Worm (Caenorhabditis elegans) whole organism, L4 larva: ENCODE data around the gene ifa-1.

Source experiments
- F10B5.3 ChIP-seq: sonication (generic microtip); optimal IDR thresholded peaks from 2 replicates; lab custom pipeline; 2016; ENCODE audit warnings: mild to moderate bottlenecking, missing genetic modification characterization, missing compliant biosample characterization
- F37D6.2 ChIP-seq: sonication (generic microtip); optimal IDR thresholded peaks from 2 replicates; lab custom pipeline; 2016; ENCODE audit warnings: mild to moderate bottlenecking, missing genetic modification characterization, missing compliant biosample characterization
- F49E8.2 ChIP-seq: sonication (generic microtip); optimal IDR thresholded peaks from 2 replicates; lab custom pipeline; 2016; ENCODE audit warnings: missing compliant biosample characterization, mild to moderate bottlenecking, missing genetic modification characterization, borderline replicate concordance
- R02D3.7 ChIP-seq: fragments of 150-350 bp; sonication (generic microtip); optimal IDR thresholded peaks from 3 replicates; lab custom pipeline; 2014; ENCODE audit warnings: missing biosample characterization, missing genetic modification characterization
- Y105C5A.15 ChIP-seq: fragments of 200-800 bp; sonication (Bioruptor generic); IDR thresholded peaks from 2 replicates; pipeline ENCODE4 v1.3.6; 2022; ENCODE audit warnings: missing genetic modification characterization, missing compliant biosample characterization
- Y48G9A.11 ChIP-seq: fragments of 200-800 bp; sonication (Bioruptor generic); IDR thresholded peaks from 2 replicates; pipeline ENCODE4 v1.3.6; 2022; ENCODE audit warnings: missing genetic modification reagents, missing genetic modification characterization, missing compliant biosample characterization
- ZK546.5 ChIP-seq, 2 experiments: sonication (generic microtip); optimal IDR thresholded peaks; 2 replicates each; lab custom pipeline; 2017; ENCODE audit warnings: missing biosample characterization in 2 of 2, missing genetic modification characterization in 2 of 2
- aha-1 ChIP-seq: fragments of 150-350 bp; peaks from one replicate; lab custom pipeline; 2014; ENCODE audit warnings: missing biosample characterization, missing genetic modification characterization
- attf-4 ChIP-seq: sonication (generic microtip); optimal IDR thresholded peaks from 3 replicates; lab custom pipeline; 2017; ENCODE audit warnings: missing biosample characterization, missing genetic modification characterization
- ceh-82 ChIP-seq: sonication (generic microtip); optimal IDR thresholded peaks from 2 replicates; lab custom pipeline; 2017; ENCODE audit warnings: missing biosample characterization, missing genetic modification characterization
- ctbp-1 ChIP-seq: fragments of 200-800 bp; sonication (Bioruptor generic); IDR thresholded peaks from 2 replicates; pipeline ENCODE4 v1.3.6; 2022; ENCODE audit warnings: missing genetic modification reagents, missing genetic modification characterization, missing compliant biosample characterization
- daf-12 ChIP-seq: fragments of 150-350 bp; optimal IDR thresholded peaks from 2 replicates; lab custom pipeline; 2014; ENCODE audit warnings: missing biosample characterization, missing genetic modification reagents, missing genetic modification characterization
- dve-1 ChIP-seq: sonication (generic microtip); optimal IDR thresholded peaks from 2 replicates; lab custom pipeline; 2017; ENCODE audit warnings: antibody characterized with exemption, mild to moderate bottlenecking, missing genetic modification characterization, missing compliant biosample characterization; ENCODE audit not compliant: insufficient read depth
- egl-27 ChIP-seq: sonication (generic microtip); optimal IDR thresholded peaks from 3 replicates; lab custom pipeline; 2017; ENCODE audit warnings: missing biosample characterization, missing genetic modification reagents, missing genetic modification characterization
- hif-1 ChIP-seq, 2 experiments: sonication (generic microtip); optimal IDR thresholded peaks; 2 replicates each; lab custom pipeline; 2016 to 2017; ENCODE audit warnings: missing compliant biosample characterization in 2 of 2, missing genetic modification characterization in 2 of 2, missing genetic modification reagents in 2 of 2, missing genotype in 2 of 2, mild to moderate bottlenecking in 1 of 2
- hlh-11 ChIP-seq: fragments of 200-800 bp; sonication (Bioruptor generic); optimal IDR thresholded peaks from 2 replicates; lab custom pipeline; 2018; ENCODE audit warnings: mild to moderate bottlenecking, missing genetic modification characterization, missing compliant biosample characterization
- hlh-30 ChIP-seq: sonication (generic microtip); optimal IDR thresholded peaks from 2 replicates; lab custom pipeline; 2017; ENCODE audit warnings: antibody characterized with exemption, mild to moderate bottlenecking, missing genetic modification characterization, missing compliant biosample characterization; ENCODE audit not compliant: insufficient read depth
- lim-7 ChIP-seq: fragments of 200-800 bp; sonication (Bioruptor generic); IDR thresholded peaks from 2 replicates; pipeline ENCODE4 v1.3.6; 2022; ENCODE audit warnings: missing genetic modification characterization, missing compliant biosample characterization
- lin-13 ChIP-seq: fragments of 150-350 bp; optimal IDR thresholded peaks from 2 replicates; lab custom pipeline; 2014; ENCODE audit warnings: missing biosample characterization, missing genetic modification reagents, missing genetic modification characterization
- lin-29 ChIP-seq: fragments of 200-800 bp; sonication (Bioruptor generic); IDR thresholded peaks from 2 replicates; pipeline ENCODE4 v1.3.6; 2022; ENCODE audit warnings: missing genetic modification reagents, missing genetic modification characterization, missing compliant biosample characterization
- lin-39 ChIP-seq: fragments of 150-350 bp; optimal IDR thresholded peaks from 2 replicates; lab custom pipeline; 2014; ENCODE audit warnings: missing biosample characterization, missing genetic modification reagents, missing genetic modification characterization
- lsy-2 ChIP-seq, 2 experiments: fragments of 150-350 bp in 1 of 2; sonication (generic microtip) in 1 of 2; optimal IDR thresholded peaks; 2 replicates each; lab custom pipeline; 2014 to 2017; ENCODE audit warnings: missing biosample characterization in 2 of 2, missing genetic modification characterization in 2 of 2
- madf-5 ChIP-seq, 2 experiments: fragments of 200-800 bp; sonication (Bioruptor generic); IDR thresholded peaks; 2 replicates each; pipeline ENCODE4 v1.3.6; 2022; ENCODE audit warnings: missing compliant biosample characterization in 2 of 2, missing genetic modification characterization in 2 of 2
- madf-9 ChIP-seq: fragments of 200-800 bp; sonication (Bioruptor generic); conservative IDR thresholded peaks from 2 replicates; pipeline ENCODE4 v1.3.6; 2022; ENCODE audit warnings: missing genetic modification reagents, missing genetic modification characterization, missing compliant biosample characterization
- mdl-1 ChIP-seq, 2 experiments: fragments of 150-350 bp in 1 of 2; sonication (generic microtip) in 1 of 2; optimal IDR thresholded peaks; 2 replicates each; lab custom pipeline; 2014 to 2017; ENCODE audit warnings: missing biosample characterization in 2 of 2, missing genetic modification characterization in 2 of 2
- mxl-3 ChIP-seq: fragments of 200-800 bp; sonication (Bioruptor generic); optimal IDR thresholded peaks from 2 replicates; lab custom pipeline; 2018; ENCODE audit warnings: mild to moderate bottlenecking, missing genetic modification characterization, missing compliant biosample characterization
- nhr-10 ChIP-seq: fragments of 150-350 bp; optimal IDR thresholded peaks from 2 replicates; lab custom pipeline; 2014; ENCODE audit warnings: missing biosample characterization, missing genetic modification characterization
- nhr-28 ChIP-seq: fragments of 150-350 bp; optimal IDR thresholded peaks from 2 replicates; lab custom pipeline; 2014; ENCODE audit warnings: missing biosample characterization, missing genetic modification characterization
- nhr-41 ChIP-seq: fragments of 200-800 bp; sonication (Bioruptor generic); IDR thresholded peaks from 2 replicates; pipeline ENCODE4 v1.3.6; 2022; ENCODE audit warnings: missing genetic modification reagents, missing genetic modification characterization, missing compliant biosample characterization
- nhr-42 ChIP-seq: fragments of 200-800 bp; sonication (Bioruptor generic); IDR thresholded peaks from 2 replicates; pipeline ENCODE4 v1.3.6; 2022; ENCODE audit warnings: missing genetic modification characterization, missing compliant biosample characterization
- nhr-48 ChIP-seq: sonication (generic microtip); optimal IDR thresholded peaks from 2 replicates; lab custom pipeline; 2016; ENCODE audit warnings: mild to moderate bottlenecking, missing genetic modification characterization, missing compliant biosample characterization
- nhr-6 ChIP-seq: fragments of 150-350 bp; optimal IDR thresholded peaks from 2 replicates; lab custom pipeline; 2014; ENCODE audit warnings: missing biosample characterization, missing genetic modification characterization
- rbr-2 ChIP-seq: sonication (generic microtip); optimal IDR thresholded peaks from 2 replicates; lab custom pipeline; 2016; ENCODE audit warnings: missing genotype, missing genetic modification characterization, missing compliant biosample characterization
- snpc-4 ChIP-seq: fragments of 150-350 bp; optimal IDR thresholded peaks from 2 replicates; lab custom pipeline; 2014; ENCODE audit warnings: missing biosample characterization, missing genetic modification characterization
- unc-39 ChIP-seq: sonication (generic microtip); optimal IDR thresholded peaks from 2 replicates; lab custom pipeline; 2017; ENCODE audit warnings: missing biosample characterization, missing genetic modification characterization
- unc-62 ChIP-seq, 3 experiments: fragments of 150-350 bp in 1 of 3; sonication (generic microtip); optimal IDR thresholded peaks in 2 of 3; peaks in 1 of 3; 1 replicate in 1 of 3; 2 replicates in 2 of 3; lab custom pipeline; 2014 to 2017; ENCODE audit warnings: missing biosample characterization in 3 of 3, missing genetic modification characterization in 3 of 3, missing genetic modification reagents in 3 of 3, missing genotype in 1 of 3
- ztf-11 ChIP-seq: fragments of 150-350 bp; optimal IDR thresholded peaks from 2 replicates; lab custom pipeline; 2014; ENCODE audit warnings: missing biosample characterization, missing genetic modification characterization
- ztf-7 ChIP-seq: fragments of 150-350 bp; optimal IDR thresholded peaks from 2 replicates; lab custom pipeline; 2014; ENCODE audit warnings: missing biosample characterization, missing genetic modification characterization

ifa-1 gene

ce11 chrX:11241479-11241878 lies 29.5 kb upstream of the ifa-1 start:
- TF ChIP-seq dve-1 (tag; lab: Kevin White, UChicago) (no peak), lsy-2 (tag; optimal IDR thresholded peaks at IDR 0.05; lab: Kevin White, UChicago) (peak in 1 of 2 experiments; percentile 32), attf-4 (tag; lab: Kevin White, UChicago) (no peak), hlh-30 (tag; lab: Kevin White, UChicago) (peak; percentile 33), snpc-4 (no peak), nhr-42 (GFP tag; lab: Robert Waterston, UW) (no peak), F37D6.2 (no peak), lin-13 (GFP tag; lab: Kevin White, UChicago) (no peak), unc-62 (GFP tag; optimal IDR thresholded peaks at IDR 0.05 in 1 of 2; lab: Kevin White, UChicago) (peak in 1 of 2 experiments; percentile 68), unc-62 (tag; optimal IDR thresholded peaks at IDR 0.05; lab: Kevin White, UChicago) (no peak), rbr-2 (tag; lab: Kevin White, UChicago) (peak; percentile 1), egl-27 (tag; lab: Kevin White, UChicago) (no peak), unc-39 (tag; lab: Kevin White, UChicago) (no peak), madf-9 (GFP tag; lab: Robert Waterston, UW) (no peak), mdl-1 (tag; optimal IDR thresholded peaks at IDR 0.05; lab: Kevin White, UChicago) (peak in 1 of 2 experiments; percentile 41), ztf-7 (no peak), ctbp-1 (GFP tag; lab: Robert Waterston, UW) (0 out of 2 replicates have a peak, but pooled peaks have one; percentile 30)

DNA sequence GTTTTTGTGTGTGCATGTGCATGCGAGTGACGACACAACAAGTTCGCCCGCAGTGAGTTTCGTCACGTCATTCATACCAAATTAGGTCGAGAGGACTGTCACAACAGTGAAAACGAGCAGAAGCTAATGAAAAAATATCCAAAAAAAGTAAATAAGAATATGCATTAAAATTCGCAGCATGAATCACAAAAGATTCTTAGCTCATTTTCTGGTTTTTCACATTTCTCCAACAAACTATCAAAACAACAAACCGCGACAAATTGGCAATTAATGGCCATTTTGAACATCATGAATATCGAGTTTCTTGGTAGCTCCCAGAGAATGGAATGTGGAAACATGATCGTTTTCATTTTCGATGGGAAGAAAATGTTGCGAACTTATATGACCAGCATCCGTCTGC lies 27.4 kb upstream of the ifa-1 start:
- TF ChIP-seq unc-62 (GFP tag; optimal IDR thresholded peaks at IDR 0.05 in 1 of 2; lab: Kevin White, UChicago) (peak in 1 of 2 experiments; percentile 75), unc-62 (tag; optimal IDR thresholded peaks at IDR 0.05; lab: Kevin White, UChicago) (no peak), aha-1 (tag; lab: Kevin White, UChicago) (peak; percentile 72), madf-5 (GFP tag; IDR thresholded peaks at IDR 0.05; lab: Robert Waterston, UW) (no peak)

DNA sequence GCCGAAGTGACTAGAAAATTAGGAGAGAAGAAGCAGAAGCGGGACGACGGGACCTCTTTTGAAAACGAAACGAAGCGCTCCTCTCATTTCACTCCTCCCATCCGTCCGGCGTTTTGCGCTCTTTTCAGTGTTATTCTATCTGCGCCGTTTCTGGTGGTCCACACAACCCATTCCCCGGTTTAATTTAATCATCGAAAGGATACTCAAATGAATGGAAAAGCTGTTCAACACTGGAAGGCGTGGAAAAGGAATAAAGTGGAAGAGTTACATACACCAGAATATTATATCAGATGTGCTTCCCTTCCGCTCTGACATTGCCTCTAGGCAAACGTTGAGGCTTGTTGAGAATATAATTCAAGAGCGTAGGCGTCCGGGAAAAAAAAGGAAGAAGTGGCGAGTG lies 25.9 kb upstream of the ifa-1 start:
- TF ChIP-seq F49E8.2 (tag; lab: Kevin White, UChicago) (no peak), ztf-11 (no peak), nhr-6 (no peak)

ce11 chrX:11248083-11248482 lies 22.9 kb upstream of the ifa-1 start:
- TF ChIP-seq hlh-11 (tag; lab: Kevin White, UChicago) (peak; percentile 88), nhr-10 (no peak), nhr-28 (tag; lab: Kevin White, UChicago) (peak; percentile 55), madf-5 (GFP tag; IDR thresholded peaks at IDR 0.05; lab: Robert Waterston, UW) (no peak), F10B5.3 (tag; lab: Kevin White, UChicago) (no peak), lim-7 (GFP tag; lab: Robert Waterston, UW) (no peak), snpc-4 (no peak), mxl-3 (GFP tag; lab: Kevin White, UChicago) (peak; percentile 67), mdl-1 (tag; optimal IDR thresholded peaks at IDR 0.05; lab: Kevin White, UChicago) (peak; percentile 31 to 46), nhr-48 (tag; lab: Kevin White, UChicago) (peak; percentile 76), R02D3.7 (tag; lab: Kevin White, UChicago) (no peak), nhr-41 (GFP tag; lab: Robert Waterston, UW) (no peak), aha-1 (tag; lab: Kevin White, UChicago) (peak; percentile 37), Y105C5A.15 (GFP tag; lab: Robert Waterston, UW) (no peak), lin-29 (GFP tag; lab: Robert Waterston, UW) (0 out of 2 replicates have a peak, but pooled peaks have one; percentile 30), lin-39 (tag; lab: Kevin White, UChicago) (no peak), daf-12 (tag; lab: Kevin White, UChicago) (no peak), Y48G9A.11 (GFP tag; lab: Robert Waterston, UW) (no peak), hif-1 (tag; optimal IDR thresholded peaks at IDR 0.05; lab: Kevin White, UChicago) (no peak), hlh-30 (tag; lab: Kevin White, UChicago) (peak; percentile 79), madf-9 (GFP tag; lab: Robert Waterston, UW) (peak; percentile 87), attf-4 (tag; lab: Kevin White, UChicago) (no peak), ceh-82 (tag; lab: Kevin White, UChicago) (no peak), ZK546.5 (tag; optimal IDR thresholded peaks at IDR 0.05; lab: Kevin White, UChicago) (no peak)
- TF ChIP-seq, all 104 proteins: peak for 9
